Worm (Caenorhabditis elegans) whole organism, L2 larva: ENCODE data around the gene hira-1.

Source experiments
- ZK546.5 ChIP-seq: sonication (generic microtip); optimal IDR thresholded peaks from 2 replicates; lab custom pipeline; 2017; ENCODE audit warnings: missing biosample characterization, missing genetic modification characterization
- aly-2 ChIP-seq: fragments of 150-350 bp; optimal IDR thresholded peaks from 2 replicates; lab custom pipeline; 2014; ENCODE audit warnings: missing biosample characterization, missing genetic modification characterization
- elt-1 ChIP-seq: fragments of 150-350 bp; optimal IDR thresholded peaks from 2 replicates; lab custom pipeline; 2014; ENCODE audit warnings: missing biosample characterization, missing genetic modification characterization
- mbf-1 ChIP-seq: sonication (generic microtip); optimal IDR thresholded peaks from 2 replicates; lab custom pipeline; 2017; ENCODE audit warnings: missing biosample characterization, missing genetic modification characterization

DNA sequence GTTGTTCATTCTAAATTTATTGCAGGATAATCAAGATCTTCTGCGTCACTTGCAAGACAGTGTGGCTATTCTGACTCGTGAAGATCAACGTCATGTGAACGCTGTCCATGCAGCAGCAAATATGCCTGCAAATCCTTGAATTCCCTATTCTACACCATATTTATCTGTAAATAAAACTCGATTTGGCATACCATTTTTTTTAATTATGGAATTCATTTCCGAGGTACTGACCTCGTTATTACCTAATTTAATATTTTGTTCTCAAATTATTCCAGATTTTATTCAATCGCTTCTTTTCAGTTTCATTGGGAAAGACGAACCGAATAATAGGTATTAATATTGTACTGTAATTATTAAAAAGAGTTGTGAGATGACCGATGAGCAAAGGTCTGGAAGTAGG is 17.3 kb upstream of the hira-1 start, which contains the start of gene cid-1:
- TF ChIP-seq elt-1 = no peak
- no peak for TF ChIP-seq aly-2 (tag; lab: Kevin White, UChicago)
- TF ChIP-seq ZK546.5 (tag; lab: Kevin White, UChicago) = no peak
- TF ChIP-seq mbf-1 = no peak
